Worm (Caenorhabditis elegans) whole organism, L1 larva: ENCODE data around the gene hpl-1.

Source experiments
- C16A3.4 ChIP-seq: fragments of 150-350 bp; optimal IDR thresholded peaks from 2 replicates; lab custom pipeline; 2014; ENCODE audit warnings: missing biosample characterization, missing genetic modification characterization
- F16B12.6 ChIP-seq: fragments of 150-350 bp; optimal IDR thresholded peaks from 2 replicates; lab custom pipeline; 2014; ENCODE audit warnings: missing biosample characterization, missing genetic modification characterization
- Y116A8C.19 ChIP-seq: sonication (generic microtip); optimal IDR thresholded peaks from 2 replicates; lab custom pipeline; 2016; ENCODE audit warnings: missing compliant biosample characterization, missing genetic modification characterization, borderline replicate concordance
- alr-1 ChIP-seq: fragments of 200-800 bp; sonication (Bioruptor generic); optimal IDR thresholded peaks from 2 replicates; lab custom pipeline; 2018; ENCODE audit warnings: borderline replicate concordance, mild to moderate bottlenecking, missing genetic modification characterization, missing compliant biosample characterization
- aly-2 ChIP-seq: fragments of 150-350 bp; optimal IDR thresholded peaks from 2 replicates; lab custom pipeline; 2014; ENCODE audit warnings: missing biosample characterization, missing genetic modification characterization
- blmp-1 ChIP-seq: fragments of 150-350 bp; optimal IDR thresholded peaks from 2 replicates; lab custom pipeline; 2014; ENCODE audit warnings: missing biosample characterization, missing genetic modification characterization
- ceh-8 ChIP-seq: fragments of 200-800 bp; sonication (Bioruptor generic); optimal IDR thresholded peaks from 2 replicates; lab custom pipeline; 2018; ENCODE audit warnings: mild to moderate bottlenecking, missing genetic modification characterization, moderate library complexity, missing compliant biosample characterization
- ceh-82 ChIP-seq, 3 experiments: fragments of 150-350 bp in 1 of 3; sonication (generic microtip) in 2 of 3; optimal IDR thresholded peaks; 2 replicates each; lab custom pipeline; 2014 to 2017; ENCODE audit warnings: missing biosample characterization in 3 of 3, missing genetic modification characterization in 3 of 3
- ceh-88 ChIP-seq: fragments of 200-800 bp; sonication (Bioruptor generic); IDR thresholded peaks from 2 replicates; pipeline ENCODE4 v1.3.6; 2022; ENCODE audit warnings: missing genetic modification characterization, missing compliant biosample characterization
- ceh-90 ChIP-seq: sonication (generic microtip); optimal IDR thresholded peaks from 2 replicates; lab custom pipeline; 2016; ENCODE audit warnings: missing genetic modification characterization, missing compliant biosample characterization
- ces-1 ChIP-seq: fragments of 150-350 bp; optimal IDR thresholded peaks from 2 replicates; lab custom pipeline; 2014; ENCODE audit warnings: missing biosample characterization, missing genetic modification reagents, missing genetic modification characterization
- elt-2 ChIP-seq: sonication (generic microtip); optimal IDR thresholded peaks from 2 replicates; lab custom pipeline; 2016; ENCODE audit warnings: missing genetic modification characterization, mild to moderate bottlenecking, inconsistent platforms, missing compliant biosample characterization, missing genetic modification reagents
- elt-3 ChIP-seq, 6 experiments: fragments of 150-350 bp in 1 of 6; sonication (generic microtip); optimal IDR thresholded peaks; 2 replicates each; lab custom pipeline; 2017 to 2018; ENCODE audit warnings: missing biosample characterization in 6 of 6, missing genetic modification characterization in 6 of 6, inconsistent platforms in 1 of 6
- fkh-4 ChIP-seq: sonication (generic microtip); optimal IDR thresholded peaks from 2 replicates; lab custom pipeline; 2016; ENCODE audit warnings: missing compliant biosample characterization, missing genetic modification characterization, borderline replicate concordance
- hpl-2 ChIP-seq: fragments of 150-350 bp; optimal IDR thresholded peaks from 2 replicates; lab custom pipeline; 2014; ENCODE audit warnings: missing biosample characterization, missing genetic modification reagents, missing genetic modification characterization
- isw-1 ChIP-seq: fragments of 200-800 bp; sonication (Bioruptor generic); IDR thresholded peaks from 2 replicates; pipeline ENCODE4 v1.3.6; 2022; ENCODE audit warnings: missing genetic modification characterization, missing compliant biosample characterization
- jun-1 ChIP-seq: fragments of 150-350 bp; optimal IDR thresholded peaks from 2 replicates; lab custom pipeline; 2014; ENCODE audit warnings: missing biosample characterization, missing genetic modification reagents, missing genetic modification characterization
- mab-9 ChIP-seq: fragments of 200-800 bp; sonication (Bioruptor generic); IDR thresholded peaks from 2 replicates; pipeline ENCODE4 v1.3.6; 2022; ENCODE audit warnings: missing genetic modification reagents, missing genetic modification characterization, missing compliant biosample characterization
- mdl-1 ChIP-seq, 2 experiments: fragments of 150-350 bp; optimal IDR thresholded peaks; 2 replicates each; lab custom pipeline; 2014 to 2017; ENCODE audit warnings: missing biosample characterization in 2 of 2, missing genetic modification characterization in 2 of 2, inconsistent platforms in 1 of 2
- nhr-11 ChIP-seq: fragments of 150-350 bp; optimal IDR thresholded peaks from 2 replicates; lab custom pipeline; 2014; ENCODE audit warnings: missing biosample characterization, missing genetic modification characterization
- nhr-19 ChIP-seq: fragments of 200-800 bp; sonication (Bioruptor generic); conservative IDR thresholded peaks from 2 replicates; pipeline ENCODE4 v1.3.6; 2022; ENCODE audit warnings: missing genetic modification characterization, missing compliant biosample characterization
- nhr-20 ChIP-seq: sonication (generic microtip); optimal IDR thresholded peaks from 2 replicates; lab custom pipeline; 2016; ENCODE audit warnings: mild to moderate bottlenecking, missing genetic modification characterization, missing compliant biosample characterization
- nhr-237 ChIP-seq: fragments of 150-350 bp; optimal IDR thresholded peaks from 2 replicates; lab custom pipeline; 2014; ENCODE audit warnings: missing biosample characterization, missing genetic modification characterization
- nhr-47 ChIP-seq: sonication (generic microtip); optimal IDR thresholded peaks from 2 replicates; lab custom pipeline; 2016; ENCODE audit warnings: mild to moderate bottlenecking, missing genetic modification characterization, moderate library complexity, missing compliant biosample characterization
- nhr-71 ChIP-seq: sonication (generic microtip); optimal IDR thresholded peaks from 2 replicates; lab custom pipeline; 2016; ENCODE audit warnings: mild to moderate bottlenecking, missing genetic modification characterization, moderate library complexity, missing compliant biosample characterization
- pag-3 ChIP-seq: sonication (generic microtip); optimal IDR thresholded peaks from 2 replicates; lab custom pipeline; 2017; ENCODE audit warnings: missing genetic modification characterization, mild to moderate bottlenecking, missing compliant biosample characterization, antibody characterized with exemption, borderline replicate concordance; ENCODE audit not compliant: insufficient read depth
- pax-3 ChIP-seq: fragments of 200-800 bp; sonication (Bioruptor generic); optimal IDR thresholded peaks from 2 replicates; lab custom pipeline; 2018; ENCODE audit warnings: mild to moderate bottlenecking, missing genetic modification characterization, moderate library complexity, missing compliant biosample characterization
- pqm-1 ChIP-seq: sonication (generic microtip); optimal IDR thresholded peaks from 3 replicates; lab custom pipeline; 2017; ENCODE audit warnings: missing biosample characterization, missing genetic modification characterization
- rnt-1 ChIP-seq: sonication (generic microtip); optimal IDR thresholded peaks from 2 replicates; lab custom pipeline; 2016; ENCODE audit warnings: mild to moderate bottlenecking, missing genetic modification characterization, moderate library complexity, missing compliant biosample characterization
- sptf-1 ChIP-seq: fragments of 150-350 bp; optimal IDR thresholded peaks from 2 replicates; lab custom pipeline; 2014; ENCODE audit warnings: missing biosample characterization, missing genetic modification characterization
- unc-30 ChIP-seq: sonication (generic microtip); optimal IDR thresholded peaks from 2 replicates; lab custom pipeline; 2017; ENCODE audit warnings: missing biosample characterization, missing genetic modification characterization
- unc-62 ChIP-seq: fragments of 150-350 bp; optimal IDR thresholded peaks from 2 replicates; lab custom pipeline; 2014; ENCODE audit warnings: missing biosample characterization, missing genetic modification reagents, missing genetic modification characterization
- vab-15 ChIP-seq: sonication (generic microtip); optimal IDR thresholded peaks from 2 replicates; lab custom pipeline; 2017; ENCODE audit warnings: missing genotype, mild to moderate bottlenecking, missing genetic modification characterization, missing compliant biosample characterization
- xbp-1 ChIP-seq: sonication (generic microtip); optimal IDR thresholded peaks from 2 replicates; lab custom pipeline; 2016; ENCODE audit warnings: missing genetic modification characterization, missing compliant biosample characterization

hpl-1 gene

ce11 chrX:13288715-13289114 lies 43.5 kb downstream of the hpl-1 start, which contains the start of gene R04D3.4:
Gene R04D3.4, minus strand, starts transcription at chrX:13288815.
- TF ChIP-seq nhr-19 (GFP tag; lab: Robert Waterston, UW) (no peak), C16A3.4 (tag; lab: Kevin White, UChicago) (no peak), nhr-47 (tag; lab: Kevin White, UChicago) (no peak), ceh-8 (GFP tag; lab: Kevin White, UChicago) (no peak), nhr-20 (tag; lab: Kevin White, UChicago) (no peak), xbp-1 (tag; lab: Kevin White, UChicago) (no peak), unc-62 (no peak)
- TF ChIP-seq, all 84 proteins: peak for 0

ce11 chrX:13290531-13290930 lies 45.3 kb downstream of the hpl-1 start, which contains the start of gene R04D3.3:
Gene R04D3.3, minus strand, starts transcription at chrX:13290631.
- no peak for TF ChIP-seq fkh-4 (tag; lab: Kevin White, UChicago)
- no peak for TF ChIP-seq nhr-237 (tag; lab: Kevin White, UChicago)
- TF ChIP-seq nhr-47 (tag; lab: Kevin White, UChicago) = no peak
- no peak for TF ChIP-seq ceh-82 (tag; optimal IDR thresholded peaks at IDR 0.05; lab: Kevin White, UChicago)
- TF ChIP-seq elt-2 (tag; lab: Kevin White, UChicago) = no peak
- TF ChIP-seq ceh-90 (tag; lab: Kevin White, UChicago) = no peak
- TF ChIP-seq hpl-2 (GFP tag; lab: Kevin White, UChicago) = no peak
- no peak for TF ChIP-seq vab-15 (tag; lab: Kevin White, UChicago)
- no peak for TF ChIP-seq blmp-1 (tag; lab: Kevin White, UChicago)
- TF ChIP-seq F16B12.6 (tag; lab: Kevin White, UChicago) = no peak
- no peak for TF ChIP-seq ceh-8 (GFP tag; lab: Kevin White, UChicago)
- TF ChIP-seq nhr-71 = no peak
- no peak for TF ChIP-seq isw-1 (GFP tag; lab: Robert Waterston, UW)
- no peak for TF ChIP-seq elt-3 (tag; optimal IDR thresholded peaks at IDR 0.05; lab: Kevin White, UChicago)
- no peak for TF ChIP-seq pag-3 (tag; lab: Kevin White, UChicago)
- TF ChIP-seq, all 84 proteins: peak for 0

DNA sequence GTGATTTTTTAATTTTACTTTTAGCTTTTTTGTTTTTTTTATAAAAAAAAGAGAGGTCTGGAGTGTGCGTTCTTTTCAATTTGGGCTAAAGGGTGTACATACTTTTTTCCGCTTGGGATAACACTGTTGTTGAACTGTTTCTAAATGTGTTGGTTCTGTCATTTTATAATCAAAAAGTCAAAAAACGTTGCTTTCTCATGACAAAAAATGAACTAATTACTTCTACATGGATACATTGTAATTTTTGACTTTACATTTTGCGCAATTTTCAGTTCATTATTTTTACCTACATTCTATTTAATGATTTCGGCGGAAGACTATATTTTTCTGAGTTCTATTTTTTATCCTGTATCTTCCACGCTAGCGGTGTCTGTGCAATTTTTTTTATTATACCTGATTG lies 46.3 kb downstream of the hpl-1 start, which contains the start of gene srd-38:
TSS of gene srd-38 (plus strand) at position 301 of the 400 bp plus-strand sequence.
- TF ChIP-seq Y116A8C.19 (tag; lab: Kevin White, UChicago) = no peak
- TF ChIP-seq pqm-1 (tag; lab: Kevin White, UChicago) = no peak
- no peak for TF ChIP-seq isw-1 (GFP tag; lab: Robert Waterston, UW)
- TF ChIP-seq nhr-71 = no peak
- TF ChIP-seq F16B12.6 (tag; lab: Kevin White, UChicago) = no peak

- TF ChIP-seq sptf-1 (tag; lab: Kevin White, UChicago) (no peak), jun-1 (no peak), blmp-1 (tag; lab: Kevin White, UChicago) (no peak), aly-2 (tag; lab: Kevin White, UChicago) (no peak), ces-1 (GFP tag; lab: Kevin White, UChicago) (no peak), mdl-1 (tag; optimal IDR thresholded peaks at IDR 0.05; lab: Kevin White, UChicago) (no peak), fkh-4 (tag; lab: Kevin White, UChicago) (no peak), rnt-1 (tag; lab: Kevin White, UChicago) (no peak), nhr-11 (tag; lab: Kevin White, UChicago) (no peak), elt-2 (tag; lab: Kevin White, UChicago) (no peak), unc-30 (no peak), mab-9 (GFP tag; lab: Robert Waterston, UW) (no peak), ceh-88 (GFP tag; lab: Robert Waterston, UW) (no peak), pag-3 (tag; lab: Kevin White, UChicago) (no peak), elt-3 (tag; optimal IDR thresholded peaks at IDR 0.05; lab: Kevin White, UChicago) (no peak), pax-3 (no peak), alr-1 (tag; lab: Kevin White, UChicago) (no peak)
Measured at ce11 chrX:13293023-13293422, 47.8 kb downstream of the hpl-1 start.
